Worm (Caenorhabditis elegans) whole organism, L2 larva: ENCODE data around the gene unc-33.
A peak's percentile ranks its signal among the peaks of the same experiment; 100 is the strongest.

Source experiments
- C34F6.9 ChIP-seq: fragments of 150-350 bp; optimal IDR thresholded peaks from 2 replicates; lab custom pipeline; 2014; ENCODE audit warnings: missing biosample characterization, missing genetic modification characterization
- R02D3.7 ChIP-seq: fragments of 150-350 bp; optimal IDR thresholded peaks from 2 replicates; lab custom pipeline; 2014; ENCODE audit warnings: missing biosample characterization, missing genetic modification characterization
- Y55F3AM.14 ChIP-seq: fragments of 200-800 bp; sonication (Bioruptor generic); optimal IDR thresholded peaks from 2 replicates; lab custom pipeline; 2018; ENCODE audit warnings: mild to moderate bottlenecking, missing genetic modification characterization, missing compliant biosample characterization
- alr-1 ChIP-seq: fragments of 150-350 bp; optimal IDR thresholded peaks from 2 replicates; lab custom pipeline; 2014; ENCODE audit warnings: missing biosample characterization, missing genetic modification characterization
- ama-1 ChIP-seq: fragments of 150-350 bp; optimal IDR thresholded peaks from 2 replicates; lab custom pipeline; 2018; ENCODE audit warnings: inconsistent platforms
- blmp-1 ChIP-seq: sonication (generic microtip); optimal IDR thresholded peaks from 2 replicates; lab custom pipeline; 2017; ENCODE audit warnings: missing genetic modification characterization, mild to moderate bottlenecking, missing compliant biosample characterization, antibody characterized with exemption, moderate library complexity; ENCODE audit not compliant: insufficient read depth
- ceh-82 ChIP-seq: fragments of 150-350 bp; optimal IDR thresholded peaks from 2 replicates; lab custom pipeline; 2014; ENCODE audit warnings: missing biosample characterization, missing genetic modification characterization
- crh-2 ChIP-seq: sonication (generic microtip); optimal IDR thresholded peaks from 2 replicates; lab custom pipeline; 2017; ENCODE audit warnings: missing biosample characterization, missing genetic modification characterization
- dmd-4 ChIP-seq: sonication (generic microtip); optimal IDR thresholded peaks from 2 replicates; lab custom pipeline; 2017; ENCODE audit warnings: missing biosample characterization, missing genetic modification characterization
- egl-27 ChIP-seq: sonication (generic microtip); optimal IDR thresholded peaks from 3 replicates; lab custom pipeline; 2017; ENCODE audit warnings: missing biosample characterization, missing genetic modification reagents, missing genetic modification characterization
- elt-1 ChIP-seq: fragments of 150-350 bp; optimal IDR thresholded peaks from 2 replicates; lab custom pipeline; 2014; ENCODE audit warnings: missing biosample characterization, missing genetic modification characterization
- elt-3 ChIP-seq: sonication (generic microtip); optimal IDR thresholded peaks from 2 replicates; lab custom pipeline; 2017; ENCODE audit warnings: missing biosample characterization, missing genetic modification characterization
- fos-1 ChIP-seq: fragments of 150-350 bp; optimal IDR thresholded peaks from 2 replicates; lab custom pipeline; 2014; ENCODE audit warnings: missing biosample characterization, missing genetic modification characterization
- lin-11 ChIP-seq: fragments of 150-350 bp; sonication (generic microtip); optimal IDR thresholded peaks from 2 replicates; lab custom pipeline; 2014; ENCODE audit warnings: missing biosample characterization, missing genetic modification characterization, inconsistent platforms, mixed read lengths
- lin-13 ChIP-seq: fragments of 150-350 bp; optimal IDR thresholded peaks from 2 replicates; lab custom pipeline; 2014; ENCODE audit warnings: missing biosample characterization, missing genetic modification reagents, missing genetic modification characterization
- lin-39 ChIP-seq: fragments of 150-350 bp; optimal IDR thresholded peaks from 2 replicates; lab custom pipeline; 2014; ENCODE audit warnings: missing biosample characterization, missing genetic modification reagents, missing genetic modification characterization
- lsy-2 ChIP-seq, 2 experiments: fragments of 150-350 bp in 1 of 2; sonication (generic microtip) in 1 of 2; optimal IDR thresholded peaks; 2 replicates each; lab custom pipeline; 2014 to 2017; ENCODE audit warnings: missing biosample characterization in 2 of 2, missing genetic modification characterization in 2 of 2
- mab-5 ChIP-seq: fragments of 150-350 bp; optimal IDR thresholded peaks from 2 replicates; lab custom pipeline; 2014; ENCODE audit warnings: missing biosample characterization, missing genetic modification characterization
- nhr-11 ChIP-seq: fragments of 150-350 bp; optimal IDR thresholded peaks from 2 replicates; lab custom pipeline; 2014; ENCODE audit warnings: missing biosample characterization, missing genetic modification characterization
- nhr-12 ChIP-seq: fragments of 150-350 bp; optimal IDR thresholded peaks from 2 replicates; lab custom pipeline; 2014; ENCODE audit warnings: missing biosample characterization, missing genetic modification characterization
- nhr-25 ChIP-seq: fragments of 150-350 bp; sonication (generic microtip); optimal IDR thresholded peaks from 3 replicates; lab custom pipeline; 2014; ENCODE audit warnings: missing biosample characterization, missing genetic modification characterization
- nhr-6 ChIP-seq: fragments of 150-350 bp; optimal IDR thresholded peaks from 2 replicates; lab custom pipeline; 2014; ENCODE audit warnings: missing biosample characterization, missing genetic modification characterization
- peb-1 ChIP-seq: fragments of 150-350 bp; optimal IDR thresholded peaks from 2 replicates; lab custom pipeline; 2014; ENCODE audit warnings: missing biosample characterization, missing genetic modification characterization
- sem-4 ChIP-seq: fragments of 150-350 bp; optimal IDR thresholded peaks from 2 replicates; lab custom pipeline; 2014; ENCODE audit warnings: missing biosample characterization, missing genetic modification reagents, missing genetic modification characterization
- skn-1 ChIP-seq: sonication (generic microtip); optimal IDR thresholded peaks from 2 replicates; lab custom pipeline; 2017; ENCODE audit warnings: missing biosample characterization, missing genetic modification characterization
- snpc-4 ChIP-seq: fragments of 150-350 bp; optimal IDR thresholded peaks from 2 replicates; lab custom pipeline; 2014; ENCODE audit warnings: missing biosample characterization, missing genetic modification characterization
- unc-39 ChIP-seq: fragments of 150-350 bp; optimal IDR thresholded peaks from 2 replicates; lab custom pipeline; 2014; ENCODE audit warnings: missing biosample characterization, missing genetic modification characterization
- unc-62 ChIP-seq: fragments of 150-350 bp; optimal IDR thresholded peaks from 2 replicates; lab custom pipeline; 2014; ENCODE audit warnings: missing biosample characterization, missing genetic modification reagents, missing genetic modification characterization
- zag-1 ChIP-seq: fragments of 150-350 bp; optimal IDR thresholded peaks from 2 replicates; lab custom pipeline; 2014; ENCODE audit warnings: missing biosample characterization, missing genetic modification characterization
- ztf-11 ChIP-seq: sonication (generic microtip); optimal IDR thresholded peaks from 2 replicates; lab custom pipeline; 2017; ENCODE audit warnings: missing biosample characterization, missing genetic modification characterization
- ztf-4 ChIP-seq: fragments of 150-350 bp; optimal IDR thresholded peaks from 2 replicates; lab custom pipeline; 2014; ENCODE audit warnings: missing biosample characterization, missing genetic modification characterization

The unc-33 gene

DNA sequence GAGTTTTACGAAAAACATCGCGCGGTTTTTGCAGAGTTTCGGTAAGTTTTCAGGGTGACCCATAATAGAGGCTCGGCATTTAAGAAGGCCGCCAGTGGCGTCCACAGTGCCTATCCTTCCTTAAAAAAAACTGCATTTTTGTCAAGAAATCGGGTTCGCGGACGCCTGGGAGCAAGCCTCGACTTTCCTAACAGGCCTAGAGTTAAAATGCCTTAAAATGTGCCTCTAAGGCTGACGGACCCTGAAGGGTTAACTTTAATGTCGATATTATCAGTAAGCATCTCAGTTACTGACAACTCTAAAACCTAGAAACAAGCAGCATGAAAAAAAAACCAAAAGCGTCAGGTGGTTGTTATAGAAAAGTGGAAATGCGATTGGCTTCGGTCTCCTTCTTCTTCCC, 42.5 kb downstream of the unc-33 start:
- TF ChIP-seq elt-1 (tag; lab: Kevin White, UChicago) (no peak), mab-5 (tag; lab: Kevin White, UChicago) (no peak), nhr-6 (no peak), elt-3 (tag; lab: Kevin White, UChicago) (no peak), nhr-11 (tag; lab: Kevin White, UChicago) (no peak), lin-11 (no peak), ama-1 (lab: Kevin White, UChicago) (no peak), dmd-4 (tag; lab: Kevin White, UChicago) (no peak), ceh-82 (tag; lab: Kevin White, UChicago) (no peak), ztf-4 (tag; lab: Kevin White, UChicago) (no peak), C34F6.9 (tag; lab: Kevin White, UChicago) (no peak), crh-2 (no peak), blmp-1 (tag; lab: Kevin White, UChicago) (no peak), R02D3.7 (tag; lab: Kevin White, UChicago) (no peak), egl-27 (tag; lab: Kevin White, UChicago) (no peak), alr-1 (tag; lab: Kevin White, UChicago) (no peak), ztf-11 (tag; lab: Kevin White, UChicago) (no peak)

DNA sequence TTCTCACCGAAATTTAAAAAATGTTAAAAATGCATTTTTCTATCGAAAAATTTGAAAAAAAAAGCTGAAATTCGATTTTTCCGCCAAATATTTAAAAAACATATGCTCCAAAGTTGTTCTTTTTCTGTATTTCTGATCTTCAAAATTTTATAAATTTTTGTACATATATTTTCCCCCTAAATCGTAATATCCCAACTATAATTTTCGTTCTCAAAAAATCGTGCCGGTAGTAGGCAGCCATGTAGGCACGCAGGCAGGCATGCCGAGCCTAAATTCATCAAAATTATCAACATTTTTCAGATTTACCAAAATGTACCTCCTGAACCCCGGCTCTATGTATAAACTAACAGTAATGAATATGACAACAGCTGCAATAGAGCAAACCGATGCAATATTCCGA, 48.2 kb downstream of the unc-33 start, which contains the start of gene sre-5:
Gene sre-5 (plus strand): TSS at position 301 of the 400 bp plus-strand sequence.
- TF ChIP-seq sem-4 (tag; lab: Kevin White, UChicago): no peak
- TF ChIP-seq unc-62 (GFP tag; lab: Kevin White, UChicago): no peak
- TF ChIP-seq unc-39 (tag; lab: Kevin White, UChicago): no peak
- TF ChIP-seq ztf-11 (tag; lab: Kevin White, UChicago): no peak
- no peak for TF ChIP-seq zag-1 (tag; lab: Kevin White, UChicago)
- no peak for TF ChIP-seq ceh-82 (tag; lab: Kevin White, UChicago)
- no peak for TF ChIP-seq nhr-25 (tag; lab: Kevin White, UChicago)
- TF ChIP-seq lin-13: no peak
- TF ChIP-seq fos-1 (tag; lab: Kevin White, UChicago): no peak
- TF ChIP-seq C34F6.9 (tag; lab: Kevin White, UChicago): no peak
- no peak for TF ChIP-seq lin-11
- TF ChIP-seq crh-2: no peak
- TF ChIP-seq Y55F3AM.14 (GFP tag; lab: Kevin White, UChicago): no peak
- no peak for TF ChIP-seq R02D3.7 (tag; lab: Kevin White, UChicago)
- TF ChIP-seq nhr-11 (tag; lab: Kevin White, UChicago): no peak
- no peak for TF ChIP-seq skn-1 (tag; lab: Kevin White, UChicago)
- TF ChIP-seq alr-1 (tag; lab: Kevin White, UChicago): no peak
- TF ChIP-seq, all 48 proteins: peak for 0

DNA sequence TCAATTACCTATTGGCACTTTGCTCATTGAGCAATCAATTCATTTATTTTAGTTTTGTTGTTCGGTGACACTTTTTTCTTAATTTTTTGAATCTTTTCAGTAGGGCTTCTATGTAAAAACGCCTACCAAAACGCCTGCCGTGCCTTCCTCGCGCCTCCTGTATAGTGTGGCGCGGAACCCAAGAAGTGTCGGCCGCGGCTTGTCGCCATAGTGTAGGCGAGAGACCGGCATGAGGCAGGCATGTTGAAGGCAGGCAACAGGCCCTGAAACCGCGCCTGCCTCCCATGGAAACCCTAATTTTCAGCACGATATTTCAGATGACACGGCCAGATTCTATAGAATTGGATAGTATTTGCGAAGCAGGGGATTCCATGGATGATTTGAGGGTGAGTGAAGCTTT, 51.9 kb downstream of the unc-33 start, which contains the start of gene otpl-1:
Gene otpl-1 (plus strand): TSS at position 372 of the 400 bp plus-strand sequence.
- TF ChIP-seq peb-1 (tag; lab: Kevin White, UChicago) (no peak), R02D3.7 (tag; lab: Kevin White, UChicago) (no peak), nhr-12 (tag; lab: Kevin White, UChicago) (no peak), dmd-4 (tag; lab: Kevin White, UChicago) (no peak), nhr-25 (tag; lab: Kevin White, UChicago) (no peak), lin-13 (no peak), snpc-4 (tag; lab: Kevin White, UChicago) (peak; percentile 26)

DNA sequence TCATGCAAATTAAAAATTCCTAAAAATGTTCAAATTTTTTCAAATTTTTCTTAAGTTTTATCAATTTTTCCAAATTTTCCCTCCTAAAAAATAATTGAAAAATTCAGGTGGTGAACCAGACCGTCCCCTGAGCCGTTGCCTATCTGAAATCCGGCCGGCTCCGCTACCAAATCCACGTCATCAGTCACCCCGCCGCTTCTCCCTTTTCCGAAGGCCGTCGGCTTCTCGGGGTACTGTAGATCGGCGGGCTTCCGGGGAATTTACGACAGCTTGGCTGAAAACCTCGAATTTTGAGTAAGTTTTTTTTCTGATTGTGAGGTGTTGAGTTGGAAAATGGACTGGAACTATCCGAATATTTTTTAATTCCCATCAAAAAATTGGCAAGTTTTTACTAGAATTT, 53.9 kb downstream of the unc-33 start:
- TF ChIP-seq lin-39: no peak
- no peak for TF ChIP-seq lsy-2 (tag; optimal IDR thresholded peaks at IDR 0.05; lab: Kevin White, UChicago)
